Worm (Caenorhabditis elegans): Measurements from ENCODE around the gene F36G3.2.

DNA sequence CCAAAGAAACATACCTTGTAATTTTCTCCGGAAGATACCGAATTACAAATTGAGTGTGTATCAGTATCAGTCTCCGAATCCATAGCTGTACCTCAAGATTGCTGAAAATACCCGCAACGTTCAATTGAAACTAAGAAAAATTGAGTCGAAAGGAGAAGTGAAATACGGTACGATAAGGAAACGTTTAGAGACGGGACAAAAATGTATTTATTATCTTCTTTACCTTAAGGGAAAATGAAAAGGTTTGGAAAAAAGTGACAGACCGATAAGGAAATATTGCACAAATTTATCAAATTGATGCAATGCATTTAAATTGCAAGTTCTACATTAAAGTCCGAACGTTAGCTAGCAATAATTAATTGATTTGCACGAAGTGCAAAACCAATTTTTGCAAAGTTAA lies 5.0 kb downstream of the F36G3.2 start, which contains the start of gene F36G3.1:
- no peak for TF ChIP-seq him-1 (tag; optimal IDR thresholded peaks at IDR 0.05)
- TF ChIP-seq W03F9.2 (tag; optimal IDR thresholded peaks at IDR 0.05) = no peak

All from whole organism, L4/young adult.